Worm (Caenorhabditis elegans) whole organism, L2 larva: ENCODE measurements around the gene math-8.

Source experiments
- C34F6.9 ChIP-seq: fragments of 150-350 bp; optimal IDR thresholded peaks from 2 replicates; lab custom pipeline; 2014; ENCODE audit warnings: missing biosample characterization, missing genetic modification characterization
- R02D3.7 ChIP-seq: fragments of 150-350 bp; optimal IDR thresholded peaks from 2 replicates; lab custom pipeline; 2014; ENCODE audit warnings: missing biosample characterization, missing genetic modification characterization
- Y55F3AM.14 ChIP-seq: fragments of 200-800 bp; sonication (Bioruptor generic); optimal IDR thresholded peaks from 2 replicates; lab custom pipeline; 2018; ENCODE audit warnings: mild to moderate bottlenecking, missing genetic modification characterization, missing compliant biosample characterization
- ZK546.5 ChIP-seq: sonication (generic microtip); optimal IDR thresholded peaks from 2 replicates; lab custom pipeline; 2017; ENCODE audit warnings: missing biosample characterization, missing genetic modification characterization
- alr-1 ChIP-seq: fragments of 150-350 bp; optimal IDR thresholded peaks from 2 replicates; lab custom pipeline; 2014; ENCODE audit warnings: missing biosample characterization, missing genetic modification characterization
- aly-2 ChIP-seq: fragments of 150-350 bp; optimal IDR thresholded peaks from 2 replicates; lab custom pipeline; 2014; ENCODE audit warnings: missing biosample characterization, missing genetic modification characterization
- ama-1 ChIP-seq: fragments of 150-350 bp; optimal IDR thresholded peaks from 2 replicates; lab custom pipeline; 2018; ENCODE audit warnings: inconsistent platforms
- blmp-1 ChIP-seq: sonication (generic microtip); optimal IDR thresholded peaks from 2 replicates; lab custom pipeline; 2017; ENCODE audit warnings: missing genetic modification characterization, mild to moderate bottlenecking, missing compliant biosample characterization, antibody characterized with exemption, moderate library complexity; ENCODE audit not compliant: insufficient read depth
- ceh-16 ChIP-seq: fragments of 150-350 bp; optimal IDR thresholded peaks from 2 replicates; lab custom pipeline; 2014; ENCODE audit warnings: missing biosample characterization, missing genetic modification characterization
- dmd-4 ChIP-seq: sonication (generic microtip); optimal IDR thresholded peaks from 2 replicates; lab custom pipeline; 2017; ENCODE audit warnings: missing biosample characterization, missing genetic modification characterization
- elt-1 ChIP-seq: fragments of 150-350 bp; optimal IDR thresholded peaks from 2 replicates; lab custom pipeline; 2014; ENCODE audit warnings: missing biosample characterization, missing genetic modification characterization
- fos-1 ChIP-seq: fragments of 150-350 bp; optimal IDR thresholded peaks from 2 replicates; lab custom pipeline; 2014; ENCODE audit warnings: missing biosample characterization, missing genetic modification characterization
- lin-11 ChIP-seq: fragments of 150-350 bp; sonication (generic microtip); optimal IDR thresholded peaks from 2 replicates; lab custom pipeline; 2014; ENCODE audit warnings: missing biosample characterization, missing genetic modification characterization, inconsistent platforms, mixed read lengths
- lin-39 ChIP-seq: fragments of 150-350 bp; optimal IDR thresholded peaks from 2 replicates; lab custom pipeline; 2014; ENCODE audit warnings: missing biosample characterization, missing genetic modification reagents, missing genetic modification characterization
- lsy-2 ChIP-seq, 2 experiments: fragments of 150-350 bp in 1 of 2; sonication (generic microtip) in 1 of 2; optimal IDR thresholded peaks; 2 replicates each; lab custom pipeline; 2014 to 2017; ENCODE audit warnings: missing biosample characterization in 2 of 2, missing genetic modification characterization in 2 of 2
- mab-5 ChIP-seq: fragments of 150-350 bp; optimal IDR thresholded peaks from 2 replicates; lab custom pipeline; 2014; ENCODE audit warnings: missing biosample characterization, missing genetic modification characterization
- mbf-1 ChIP-seq: sonication (generic microtip); optimal IDR thresholded peaks from 2 replicates; lab custom pipeline; 2017; ENCODE audit warnings: missing biosample characterization, missing genetic modification characterization
- nhr-11 ChIP-seq: fragments of 150-350 bp; optimal IDR thresholded peaks from 2 replicates; lab custom pipeline; 2014; ENCODE audit warnings: missing biosample characterization, missing genetic modification characterization
- nhr-12 ChIP-seq: fragments of 150-350 bp; optimal IDR thresholded peaks from 2 replicates; lab custom pipeline; 2014; ENCODE audit warnings: missing biosample characterization, missing genetic modification characterization
- nhr-21 ChIP-seq: fragments of 150-350 bp; optimal IDR thresholded peaks from 2 replicates; lab custom pipeline; 2014; ENCODE audit warnings: missing biosample characterization, missing genetic modification characterization
- nhr-23 ChIP-seq: fragments of 150-350 bp; optimal IDR thresholded peaks from 2 replicates; lab custom pipeline; 2014; ENCODE audit warnings: missing biosample characterization, missing genetic modification reagents, missing genetic modification characterization
- nhr-6 ChIP-seq: fragments of 150-350 bp; optimal IDR thresholded peaks from 2 replicates; lab custom pipeline; 2014; ENCODE audit warnings: missing biosample characterization, missing genetic modification characterization
- sem-4 ChIP-seq: fragments of 150-350 bp; optimal IDR thresholded peaks from 2 replicates; lab custom pipeline; 2014; ENCODE audit warnings: missing biosample characterization, missing genetic modification reagents, missing genetic modification characterization
- skn-1 ChIP-seq: sonication (generic microtip); optimal IDR thresholded peaks from 2 replicates; lab custom pipeline; 2017; ENCODE audit warnings: missing biosample characterization, missing genetic modification characterization
- sma-3 ChIP-seq: sonication (generic microtip); optimal IDR thresholded peaks from 2 replicates; lab custom pipeline; 2016; ENCODE audit warnings: missing genetic modification reagents, missing genetic modification characterization, missing compliant biosample characterization
- sma-9 ChIP-seq, 2 experiments: fragments of 150-350 bp in 1 of 2; sonication (generic microtip) in 1 of 2; optimal IDR thresholded peaks; 2 replicates each; lab custom pipeline; 2014 to 2016; ENCODE audit warnings: missing genetic modification characterization in 2 of 2, mild to moderate bottlenecking in 1 of 2, missing biosample characterization in 1 of 2, missing compliant biosample characterization in 1 of 2, missing genetic modification reagents in 1 of 2, moderate library complexity in 1 of 2
- snpc-4 ChIP-seq: fragments of 150-350 bp; optimal IDR thresholded peaks from 2 replicates; lab custom pipeline; 2014; ENCODE audit warnings: missing biosample characterization, missing genetic modification characterization
- unc-55 ChIP-seq: fragments of 150-350 bp; sonication (generic microtip); optimal IDR thresholded peaks from 3 replicates; lab custom pipeline; 2014; ENCODE audit warnings: missing biosample characterization, missing genetic modification reagents, missing genetic modification characterization
- unc-62 ChIP-seq: fragments of 150-350 bp; optimal IDR thresholded peaks from 2 replicates; lab custom pipeline; 2014; ENCODE audit warnings: missing biosample characterization, missing genetic modification reagents, missing genetic modification characterization
- zag-1 ChIP-seq: fragments of 150-350 bp; optimal IDR thresholded peaks from 2 replicates; lab custom pipeline; 2014; ENCODE audit warnings: missing biosample characterization, missing genetic modification characterization
- ztf-11 ChIP-seq: sonication (generic microtip); optimal IDR thresholded peaks from 2 replicates; lab custom pipeline; 2017; ENCODE audit warnings: missing biosample characterization, missing genetic modification characterization
- ztf-4 ChIP-seq: fragments of 150-350 bp; optimal IDR thresholded peaks from 2 replicates; lab custom pipeline; 2014; ENCODE audit warnings: missing biosample characterization, missing genetic modification characterization

Gene math-8

DNA sequence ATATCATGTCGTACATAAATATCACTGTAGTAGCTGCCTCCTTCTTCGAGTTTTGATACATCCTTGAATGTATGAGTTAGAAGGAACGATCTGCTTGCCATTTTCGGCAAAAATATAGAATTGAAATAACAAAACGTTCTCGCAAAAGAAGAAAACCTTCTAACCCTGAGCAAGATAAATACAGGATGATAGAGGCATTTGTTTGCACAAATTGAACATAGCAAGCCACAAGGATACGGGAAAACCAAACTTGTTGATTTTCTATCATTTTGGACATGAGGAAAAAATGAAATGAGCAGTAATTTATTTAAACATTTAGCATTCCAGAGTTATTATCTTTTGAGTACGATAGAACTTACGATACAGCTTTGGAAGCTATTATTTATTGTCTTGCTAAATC lies at the start of gene math-8:
Gene math-8 (minus strand): TSS at position 101 of the 400 bp plus-strand sequence.
- TF ChIP-seq R02D3.7 (tag; lab: Kevin White, UChicago) (no peak), alr-1 (tag; lab: Kevin White, UChicago) (no peak), lin-39 (tag; lab: Kevin White, UChicago) (no peak), Y55F3AM.14 (GFP tag; lab: Kevin White, UChicago) (no peak), aly-2 (no peak), nhr-11 (no peak), nhr-23 (tag; lab: Kevin White, UChicago) (no peak), snpc-4 (no peak), nhr-12 (tag; lab: Kevin White, UChicago) (no peak), mab-5 (no peak), elt-1 (tag; lab: Kevin White, UChicago) (no peak), skn-1 (tag; lab: Kevin White, UChicago) (no peak), sem-4 (tag; lab: Kevin White, UChicago) (no peak), sma-3 (GFP tag; lab: Kevin White, UChicago) (no peak), nhr-6 (tag; lab: Kevin White, UChicago) (no peak), C34F6.9 (tag; lab: Kevin White, UChicago) (no peak), nhr-21 (tag; lab: Kevin White, UChicago) (no peak), ztf-4 (tag; lab: Kevin White, UChicago) (no peak), unc-55 (GFP tag; lab: Kevin White, UChicago) (no peak)

DNA sequence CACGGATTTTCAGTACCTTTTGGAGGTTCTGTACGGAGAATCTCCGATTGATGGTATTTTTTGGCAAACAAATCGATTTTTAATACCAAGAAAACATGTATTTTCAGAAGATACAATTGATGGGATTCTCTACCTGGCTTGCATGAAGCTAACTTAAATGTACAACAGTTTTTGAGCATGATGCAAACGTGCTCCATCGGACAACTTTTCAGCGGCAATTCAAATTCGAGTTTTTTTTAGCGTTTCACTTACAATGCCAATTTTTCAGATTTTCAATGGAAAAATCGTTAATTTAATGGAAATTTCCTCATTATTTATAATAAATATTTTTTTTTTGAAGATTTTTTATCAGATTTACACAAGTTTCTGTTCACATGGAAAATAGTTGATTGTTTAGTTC lies 39.6 kb upstream of the math-8 start:
- TF ChIP-seq fos-1 (tag; lab: Kevin White, UChicago) = no peak
- TF ChIP-seq dmd-4 (tag; lab: Kevin White, UChicago) = no peak
- TF ChIP-seq ZK546.5 = no peak
- no peak for TF ChIP-seq elt-1 (tag; lab: Kevin White, UChicago)
- no peak for TF ChIP-seq ceh-16 (tag; lab: Kevin White, UChicago)
- no peak for TF ChIP-seq nhr-21 (tag; lab: Kevin White, UChicago)
- TF ChIP-seq Y55F3AM.14 (GFP tag; lab: Kevin White, UChicago) = no peak
- no peak for TF ChIP-seq nhr-23 (tag; lab: Kevin White, UChicago)
- TF ChIP-seq mbf-1 (tag; lab: Kevin White, UChicago) = no peak
- no peak for TF ChIP-seq ztf-4 (tag; lab: Kevin White, UChicago)
- no peak for TF ChIP-seq nhr-12 (tag; lab: Kevin White, UChicago)
- no peak for TF ChIP-seq sma-9 (GFP tag; optimal IDR thresholded peaks at IDR 0.05; lab: Kevin White, UChicago)
- TF ChIP-seq sma-9 (tag; optimal IDR thresholded peaks at IDR 0.05; lab: Kevin White, UChicago) = no peak
- TF ChIP-seq mab-5 = no peak
- no peak for TF ChIP-seq sma-3 (GFP tag; lab: Kevin White, UChicago)
- no peak for TF ChIP-seq lin-39 (tag; lab: Kevin White, UChicago)
- no peak for TF ChIP-seq lsy-2 (tag; optimal IDR thresholded peaks at IDR 0.05; lab: Kevin White, UChicago)
- TF ChIP-seq, all 48 proteins: peak for 0

DNA sequence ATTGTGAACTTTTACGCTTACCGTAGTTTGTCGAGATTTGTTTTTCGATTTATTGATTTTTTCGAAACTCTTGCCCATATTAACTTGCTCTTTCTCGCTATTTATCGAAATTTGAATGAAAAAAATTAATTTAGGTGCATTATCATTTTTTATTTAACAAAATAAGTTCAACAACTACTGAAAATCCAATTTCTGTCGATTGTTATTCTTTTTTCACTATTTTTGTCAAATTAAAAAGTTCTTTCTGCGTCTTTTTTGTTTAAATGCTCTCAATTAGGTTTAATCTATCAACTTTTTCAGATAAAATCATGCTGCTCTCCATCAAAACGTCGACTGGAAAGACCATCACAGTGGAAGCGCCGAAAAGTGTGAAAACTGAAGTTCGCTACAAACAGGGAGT lies 37.2 kb upstream of the math-8 start, which contains the start of gene F52C6.2:
Gene F52C6.2 (plus strand): TSS at position 301 of the 400 bp plus-strand sequence.
- no peak for TF ChIP-seq ama-1
- TF ChIP-seq mbf-1 (tag; lab: Kevin White, UChicago) = no peak
- TF ChIP-seq ztf-4 (tag; lab: Kevin White, UChicago) = no peak
- no peak for TF ChIP-seq lin-39 (tag; lab: Kevin White, UChicago)

DNA sequence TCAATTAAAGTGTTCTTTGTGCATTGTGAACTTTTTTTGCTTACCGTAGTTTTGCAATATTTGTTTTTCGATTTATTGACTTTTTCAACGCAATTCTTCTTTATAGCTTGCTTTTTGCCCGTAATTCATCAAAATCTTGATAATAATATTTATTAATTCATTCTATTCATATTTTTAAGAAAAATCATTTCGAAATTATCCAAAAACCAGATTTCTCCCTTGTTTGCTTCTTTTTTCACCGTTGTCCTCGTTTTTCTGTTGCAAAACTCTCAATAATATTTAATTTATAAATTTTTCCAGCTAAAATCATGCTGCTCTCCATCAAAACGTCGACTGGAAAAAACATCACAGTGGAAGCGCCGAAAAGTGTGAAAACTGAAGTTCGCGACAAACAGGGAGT lies 35.5 kb upstream of the math-8 start, which contains the start of gene F52C6.3:
Gene F52C6.3 (plus strand): TSS at position 301 of the 400 bp plus-strand sequence.
- TF ChIP-seq blmp-1 (no peak), lsy-2 (tag; optimal IDR thresholded peaks at IDR 0.05; lab: Kevin White, UChicago) (no peak), sma-3 (GFP tag; lab: Kevin White, UChicago) (no peak), mab-5 (no peak), unc-62 (GFP tag; lab: Kevin White, UChicago) (no peak), lin-11 (tag; lab: Kevin White, UChicago) (no peak), ceh-16 (tag; lab: Kevin White, UChicago) (no peak), C34F6.9 (tag; lab: Kevin White, UChicago) (no peak), nhr-6 (tag; lab: Kevin White, UChicago) (no peak), ztf-11 (tag; lab: Kevin White, UChicago) (no peak), nhr-11 (no peak), zag-1 (tag; lab: Kevin White, UChicago) (no peak), skn-1 (tag; lab: Kevin White, UChicago) (no peak)
- TF ChIP-seq, all 48 proteins: peak for 0
